Worm (Caenorhabditis elegans): ENCODE results near the gene K01D12.7.

- no peak for TF ChIP-seq madf-6 (GFP tag; IDR thresholded peaks at IDR 0.05)
- no peak for TF ChIP-seq dpl-1 (GFP tag; optimal IDR thresholded peaks at IDR 0.05)
- TF ChIP-seq unc-62 (GFP tag; optimal IDR thresholded peaks at IDR 0.05), result no peak
- no peak for TF ChIP-seq ZK185.1 (tag; optimal IDR thresholded peaks at IDR 0.05; ENCODE audit: poor library complexity, severe bottlenecking)
- TF ChIP-seq lin-40 (tag; optimal IDR thresholded peaks at IDR 0.05), result no peak
- no peak for TF ChIP-seq ztf-26 (tag; optimal IDR thresholded peaks at IDR 0.05)
- no peak for TF ChIP-seq pha-4 (tag; optimal IDR thresholded peaks at IDR 0.05)
- TF ChIP-seq aptf-3 (GFP tag; IDR thresholded peaks at IDR 0.05), result no peak
- TF ChIP-seq ama-1 (optimal IDR thresholded peaks at IDR 0.05), result no peak
- no peak for TF ChIP-seq ama-1 (GFP tag; optimal IDR thresholded peaks at IDR 0.05)
- no peak for TF ChIP-seq B0019.2 (GFP tag; conservative IDR thresholded peaks at IDR 0.05)
- TF ChIP-seq K12H6.12 (tag; optimal IDR thresholded peaks at IDR 0.05), result no peak
- TF ChIP-seq nfyb-1 (GFP tag; IDR thresholded peaks at IDR 0.05), result no peak
- no peak for TF ChIP-seq let-526 (GFP tag; IDR thresholded peaks at IDR 0.05)
These were observed 19.6 kb upstream of the K01D12.7 start, which contains the start of gene C54D10.4 for ce11 chrV:12420843-12421242.

All from whole organism, young adult.